Worm (Caenorhabditis elegans) whole organism, early embryonic: Measurements from ENCODE around the gene xbx-5.
A peak's percentile ranks its signal among the peaks of the same experiment; 100 is the strongest.

ENCODE experiments used
- F13C5.2 ChIP-seq: sonication (generic microtip); optimal IDR thresholded peaks from 2 replicates; lab custom pipeline; 2017; ENCODE audit warnings: mild to moderate bottlenecking, missing genetic modification characterization, inconsistent platforms, missing compliant biosample characterization
- ama-1 ChIP-seq: fragments of 150-350 bp; optimal IDR thresholded peaks from 2 replicates; lab custom pipeline; 2014
- flt-1 ChIP-seq: fragments of 200-800 bp; sonication (Bioruptor generic); IDR thresholded peaks from 2 replicates; pipeline ENCODE4 v1.3.6; 2022; ENCODE audit warnings: missing genetic modification characterization, missing compliant biosample characterization
- hmbx-1 ChIP-seq: sonication (generic microtip); optimal IDR thresholded peaks from 2 replicates; lab custom pipeline; 2016; ENCODE audit warnings: mild to moderate bottlenecking, missing genetic modification characterization, missing compliant biosample characterization
- hmg-4 ChIP-seq: fragments of 200-800 bp; sonication (Bioruptor generic); optimal IDR thresholded peaks from 2 replicates; lab custom pipeline; 2018; ENCODE audit warnings: mild to moderate bottlenecking, missing genetic modification characterization, missing compliant biosample characterization
- hnd-1 ChIP-seq: sonication (generic microtip); optimal IDR thresholded peaks from 2 replicates; lab custom pipeline; 2016; ENCODE audit warnings: missing genetic modification characterization, missing compliant biosample characterization
- pes-1 ChIP-seq: fragments of 200-800 bp; sonication (Bioruptor generic); IDR thresholded peaks from 2 replicates; pipeline ENCODE4 v1.3.6; 2022; ENCODE audit warnings: missing genetic modification reagents, missing genetic modification characterization, missing compliant biosample characterization
- sea-1 ChIP-seq: fragments of 200-800 bp; sonication (Bioruptor generic); conservative IDR thresholded peaks from 2 replicates; pipeline ENCODE4 v1.3.6; 2022; ENCODE audit warnings: missing genetic modification characterization, missing compliant biosample characterization
- tra-4 ChIP-seq: sonication (generic microtip); optimal IDR thresholded peaks from 2 replicates; lab custom pipeline; 2017; ENCODE audit warnings: missing genetic modification characterization, missing compliant biosample characterization

- TF ChIP-seq hnd-1 (tag; lab: Kevin White, UChicago) (no peak), ama-1 (no peak), F13C5.2 (tag; lab: Kevin White, UChicago) (peak; percentile 66), flt-1 (GFP tag; lab: Robert Waterston, UW) (no peak), hmbx-1 (tag; lab: Kevin White, UChicago) (no peak), hmg-4 (GFP tag; lab: Kevin White, UChicago) (peak; percentile 84), sea-1 (GFP tag; lab: Robert Waterston, UW) (no peak), pes-1 (GFP tag; lab: Robert Waterston, UW) (peak; percentile 43), tra-4 (tag; lab: Kevin White, UChicago) (no peak)
Measured at ce11 chrIII:3801379-3801894, 2.8 kb downstream of the xbx-5 start.
